Worm (Caenorhabditis elegans) whole organism, mixed stage, embryonic: ENCODE results near the gene clec-41.

Source experiments
- M03D4.4 ChIP-seq: sonication (generic microtip); optimal IDR thresholded peaks from 2 replicates; lab custom pipeline; 2017; ENCODE audit warnings: mild to moderate bottlenecking, missing genetic modification characterization, missing compliant biosample characterization
- bed-3 ChIP-seq: fragments of 200-800 bp; sonication (Bioruptor generic); optimal IDR thresholded peaks from 3 replicates; lab custom pipeline; 2018; ENCODE audit warnings: mild to moderate bottlenecking, missing genetic modification characterization, moderate library complexity, missing compliant biosample characterization
- ceh-43 ChIP-seq: fragments of 200-800 bp; sonication (Bioruptor generic); optimal IDR thresholded peaks from 2 replicates; lab custom pipeline; 2018; ENCODE audit warnings: mild to moderate bottlenecking, missing genetic modification characterization, moderate library complexity, missing compliant biosample characterization
- ces-1 ChIP-seq: fragments of 150-350 bp; optimal IDR thresholded peaks from 2 replicates; lab custom pipeline; 2014; ENCODE audit warnings: missing biosample characterization, missing genetic modification reagents, missing genetic modification characterization
- cnd-1 ChIP-seq: fragments of 200-800 bp; sonication (Bioruptor generic); optimal IDR thresholded peaks from 2 replicates; lab custom pipeline; 2018; ENCODE audit warnings: mild to moderate bottlenecking, missing genetic modification characterization, missing compliant biosample characterization
- hlh-1 ChIP-seq: fragments of 150-350 bp; optimal IDR thresholded peaks from 2 replicates; lab custom pipeline; 2014; ENCODE audit warnings: missing biosample characterization, missing genetic modification reagents, missing genetic modification characterization
- lin-13 ChIP-seq: fragments of 150-350 bp; optimal IDR thresholded peaks from 2 replicates; lab custom pipeline; 2014; ENCODE audit warnings: missing biosample characterization, missing genetic modification characterization
- mep-1 ChIP-seq: fragments of 150-350 bp; optimal IDR thresholded peaks from 2 replicates; lab custom pipeline; 2017; ENCODE audit warnings: missing biosample characterization, missing genetic modification reagents, missing genetic modification characterization, inconsistent platforms
- tbx-8 ChIP-seq: fragments of 200-800 bp; sonication (Bioruptor generic); optimal IDR thresholded peaks from 2 replicates; lab custom pipeline; 2018; ENCODE audit warnings: mild to moderate bottlenecking, missing genetic modification characterization, moderate library complexity, missing compliant biosample characterization
- unc-62 ChIP-seq: fragments of 150-350 bp; optimal IDR thresholded peaks from 2 replicates; lab custom pipeline; 2014; ENCODE audit warnings: missing biosample characterization, missing genetic modification reagents, missing genetic modification characterization

The clec-41 gene

DNA sequence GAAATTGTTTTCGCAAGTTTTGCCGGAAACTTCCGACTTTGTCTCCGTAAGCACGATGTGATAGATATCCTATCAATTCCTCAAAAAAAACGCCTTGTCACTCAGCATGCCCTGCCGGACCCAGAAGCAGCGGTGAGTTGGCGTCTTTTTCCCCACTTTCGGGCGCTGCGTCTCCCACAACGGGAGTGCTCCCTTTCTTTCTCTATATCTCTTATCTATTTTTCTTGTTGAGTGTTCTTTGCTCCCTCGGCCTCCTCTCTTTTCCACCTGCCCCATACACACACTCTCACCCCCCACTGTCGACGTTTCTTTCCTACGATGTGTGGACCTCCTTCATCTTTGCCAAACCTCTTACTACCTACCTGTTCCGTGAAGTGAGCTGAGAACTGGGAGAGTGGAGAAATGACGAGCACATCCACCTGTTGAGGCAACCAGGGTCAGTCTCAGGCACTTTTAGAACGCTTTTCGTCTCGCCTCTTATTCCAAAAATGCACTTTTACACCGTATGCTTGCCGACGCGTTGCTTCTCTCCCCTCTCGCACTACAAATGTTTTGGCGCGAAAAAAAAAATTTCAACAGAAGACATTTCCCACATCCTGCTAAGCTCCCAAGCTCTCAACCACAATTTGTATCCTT, 51.9 kb downstream of the clec-41 start (continued):
- TF ChIP-seq M03D4.4 (tag; lab: Kevin White, UChicago) = peak; percentile 10
- TF ChIP-seq mep-1 (tag; lab: Kevin White, UChicago) = peak; percentile 52
- TF ChIP-seq hlh-1 (tag; lab: Kevin White, UChicago) = peak; percentile 52

DNA sequence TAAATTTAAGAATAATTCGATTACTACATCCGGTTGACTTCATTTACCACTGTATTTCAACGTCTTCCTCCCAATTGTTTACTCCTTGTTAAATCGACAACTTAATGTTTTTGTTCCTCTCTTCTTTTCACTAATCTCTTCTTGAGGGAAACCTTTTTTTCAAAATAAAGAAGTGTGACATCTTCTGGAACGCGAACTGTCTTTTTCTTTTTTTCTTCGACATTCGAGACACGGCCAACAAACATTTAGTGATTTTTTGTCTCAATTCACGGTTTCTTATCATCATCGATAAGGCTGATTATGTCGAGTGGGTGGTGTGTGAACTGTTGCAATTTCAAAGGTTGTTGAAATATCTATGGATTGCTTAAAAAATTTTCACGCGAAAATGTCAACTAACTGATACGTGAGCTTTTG, 52.7 kb downstream of the clec-41 start:
- TF ChIP-seq ceh-43 (GFP tag; lab: Kevin White, UChicago) = no peak
- no peak for TF ChIP-seq lin-13
- no peak for TF ChIP-seq cnd-1 (tag; lab: Kevin White, UChicago)
- TF ChIP-seq M03D4.4 (tag; lab: Kevin White, UChicago) = no peak
- TF ChIP-seq bed-3 (GFP tag; lab: Kevin White, UChicago) = no peak
- TF ChIP-seq unc-62 (GFP tag; lab: Kevin White, UChicago) = no peak
- no peak for TF ChIP-seq tbx-8
- TF ChIP-seq ces-1 (GFP tag; lab: Kevin White, UChicago) = no peak
